Fruit fly (Drosophila melanogaster) whole organism, wandering third instar larva: ENCODE data around the gene CG10338.
A peak's percentile ranks its signal among the peaks of the same experiment; 100 is the strongest.

Experiments used
- CG32264 ChIP-seq: fragments of 200-800 bp; sonication (Bioruptor generic); optimal IDR thresholded peaks from 2 replicates; lab custom pipeline; 2016; ENCODE audit warnings: missing biosample characterization, missing genetic modification characterization
- Dif ChIP-seq: fragments of 200-275, 200-300 bp; sonication (Bioruptor generic); optimal IDR thresholded peaks from 2 replicates; lab custom pipeline; 2018; ENCODE audit warnings: missing biosample characterization, missing genetic modification characterization; ENCODE audit not compliant: partially characterized antibody
- Sp1 ChIP-seq: fragments of 200-800 bp; sonication (Bioruptor generic); optimal IDR thresholded peaks from 3 replicates; lab custom pipeline; 2019; ENCODE audit warnings: missing biosample characterization, mild to moderate bottlenecking, missing genetic modification characterization, moderate library complexity
- dl ChIP-seq, 2 experiments: fragments of 175-275, 200-275 bp in 1 of 2; fragments of 200-275 bp in 1 of 2; sonication (Bioruptor generic); optimal IDR thresholded peaks; lab custom pipeline; 2018; ENCODE audit warnings: mild to moderate bottlenecking in 2 of 2, missing biosample characterization in 2 of 2, missing genetic modification characterization in 2 of 2, moderate library complexity in 2 of 2; ENCODE audit not compliant: partially characterized antibody in 2 of 2, insufficient read depth in 1 of 2
- fru ChIP-seq: fragments of 200-800 bp; sonication (Bioruptor generic); optimal IDR thresholded peaks from 3 replicates; lab custom pipeline; 2016; ENCODE audit warnings: missing biosample characterization, mild to moderate bottlenecking, missing genetic modification characterization
- h ChIP-seq: fragments of 200-800 bp; sonication (Bioruptor generic); optimal IDR thresholded peaks from 3 replicates; lab custom pipeline; 2016; ENCODE audit warnings: missing biosample characterization, mild to moderate bottlenecking, missing genetic modification characterization
- sv ChIP-seq: fragments of 200-800 bp; sonication (Bioruptor generic); optimal IDR thresholded peaks from 3 replicates; lab custom pipeline; 2016; ENCODE audit warnings: missing biosample characterization, missing genetic modification characterization
- usp ChIP-seq: fragments of >200 bp; optimal IDR thresholded peaks from 2 replicates; lab custom pipeline; 2017; ENCODE audit warnings: missing biosample characterization, missing genetic modification characterization
- woc ChIP-seq: sonication (Bioruptor generic); optimal IDR thresholded peaks from 2 replicates; lab custom pipeline; 2016; ENCODE audit warnings: missing biosample characterization, mild to moderate bottlenecking, missing genetic modification characterization

DNA sequence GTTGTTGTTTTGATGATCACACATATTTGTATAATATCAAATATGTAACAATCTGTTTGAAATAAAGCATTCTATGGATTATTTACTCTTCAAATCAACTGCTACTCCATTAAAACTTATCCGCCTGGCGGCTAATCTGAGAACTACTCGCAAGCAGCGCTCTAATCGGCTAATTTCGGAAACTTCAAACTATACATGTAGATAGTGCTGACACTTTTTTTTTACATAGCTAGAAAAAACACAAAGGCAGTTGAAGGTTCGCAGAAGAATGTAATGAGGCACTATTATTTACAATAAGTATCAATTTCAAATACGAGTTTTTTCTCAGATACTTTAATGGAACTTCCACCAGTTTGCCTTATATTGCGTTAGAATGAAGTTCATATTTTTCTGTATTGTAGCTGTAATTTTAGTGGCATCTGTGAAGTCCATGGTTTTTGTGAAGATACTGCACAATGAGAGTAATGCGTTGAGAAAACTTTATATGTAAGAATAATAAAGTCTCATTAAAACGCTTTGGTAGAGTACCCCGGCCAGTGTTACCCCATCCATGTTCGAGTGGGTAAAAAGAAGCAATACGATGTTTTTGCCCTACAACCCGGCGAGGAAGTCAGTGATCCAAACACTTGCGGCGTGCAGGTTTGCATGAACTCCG lies 29.4 kb upstream of the CG10338 start:
- TF ChIP-seq fru (GFP tag; lab: Kevin White, UChicago) (no peak), h (no peak), dl (GFP tag; optimal IDR thresholded peaks at IDR 0.05; lab: Kevin White, UChicago; ENCODE audit: insufficient read depth in 1 of 2, partially characterized antibody in 2 of 2) (no peak), Sp1 (GFP tag; lab: Kevin White, UChicago) (no peak), usp (no peak), CG32264 (GFP tag; lab: Kevin White, UChicago) (no peak), Dif (no peak), woc (GFP tag; lab: Kevin White, UChicago) (no peak), sv (GFP tag; lab: Kevin White, UChicago) (peak; percentile 17)
